Worm (Caenorhabditis elegans) whole organism, L4 larva: ENCODE measurements around the gene cdh-7.

Experiments
- Y48G9A.11 ChIP-seq: fragments of 200-800 bp; sonication (Bioruptor generic); IDR thresholded peaks from 2 replicates; pipeline ENCODE4 v1.3.6; 2022; ENCODE audit warnings: missing genetic modification reagents, missing genetic modification characterization, missing compliant biosample characterization
- Y75B8A.6 ChIP-seq: fragments of 200-800 bp; sonication (Bioruptor generic); IDR thresholded peaks from 2 replicates; pipeline ENCODE4 v1.3.6; 2022; ENCODE audit warnings: missing genetic modification reagents, missing genetic modification characterization, missing compliant biosample characterization
- ZK337.2 ChIP-seq: fragments of 200-800 bp; sonication (Bioruptor generic); IDR thresholded peaks from 2 replicates; pipeline ENCODE4 v1.3.6; 2022; ENCODE audit warnings: missing genetic modification reagents, missing genetic modification characterization, missing compliant biosample characterization
- ZK546.5 ChIP-seq, 2 experiments: sonication (generic microtip); optimal IDR thresholded peaks; 2 replicates each; lab custom pipeline; 2017; ENCODE audit warnings: missing biosample characterization in 2 of 2, missing genetic modification characterization in 2 of 2
- aha-1 ChIP-seq: fragments of 150-350 bp; peaks from one replicate; lab custom pipeline; 2014; ENCODE audit warnings: missing biosample characterization, missing genetic modification characterization
- ama-1 ChIP-seq: fragments of 150-350 bp; optimal IDR thresholded peaks from 2 replicates; lab custom pipeline; 2014; ENCODE audit warnings: inconsistent platforms, mixed read lengths
- ceh-28 ChIP-seq: fragments of 150-350 bp; optimal IDR thresholded peaks from 2 replicates; lab custom pipeline; 2014; ENCODE audit warnings: missing biosample characterization, missing genetic modification reagents, missing genetic modification characterization
- ceh-82 ChIP-seq: sonication (generic microtip); optimal IDR thresholded peaks from 2 replicates; lab custom pipeline; 2017; ENCODE audit warnings: missing biosample characterization, missing genetic modification characterization
- ces-1 ChIP-seq: fragments of 150-350 bp; sonication (generic microtip); optimal IDR thresholded peaks from 4 replicates; lab custom pipeline; 2014; ENCODE audit warnings: missing biosample characterization, missing genetic modification reagents, missing genetic modification characterization
- ctbp-1 ChIP-seq: fragments of 200-800 bp; sonication (Bioruptor generic); IDR thresholded peaks from 2 replicates; pipeline ENCODE4 v1.3.6; 2022; ENCODE audit warnings: missing genetic modification reagents, missing genetic modification characterization, missing compliant biosample characterization
- daf-16 ChIP-seq, 3 experiments: sonication (generic microtip); optimal IDR thresholded peaks; 2 replicates each; lab custom pipeline; 2016 to 2017; ENCODE audit warnings: missing genetic modification characterization in 3 of 3, missing genetic modification reagents in 3 of 3, mild to moderate bottlenecking in 2 of 3, missing compliant biosample characterization in 2 of 3, missing biosample characterization in 1 of 3, moderate library complexity in 1 of 3
- dmd-6 ChIP-seq: fragments of 200-800 bp; sonication (Bioruptor generic); IDR thresholded peaks from 2 replicates; pipeline ENCODE4 v1.3.6; 2022; ENCODE audit warnings: missing genetic modification reagents, missing genetic modification characterization, missing compliant biosample characterization
- dmd-8 ChIP-seq: fragments of 200-800 bp; sonication (Bioruptor generic); IDR thresholded peaks from 2 replicates; pipeline ENCODE4 v1.3.6; 2022; ENCODE audit warnings: missing genetic modification characterization, missing compliant biosample characterization
- dve-1 ChIP-seq: sonication (generic microtip); optimal IDR thresholded peaks from 2 replicates; lab custom pipeline; 2017; ENCODE audit warnings: antibody characterized with exemption, mild to moderate bottlenecking, missing genetic modification characterization, missing compliant biosample characterization; ENCODE audit not compliant: insufficient read depth
- egl-43 ChIP-seq: fragments of 200-800 bp; sonication (Bioruptor generic); IDR thresholded peaks from 2 replicates; pipeline ENCODE4 v1.3.6; 2022; ENCODE audit warnings: missing genetic modification reagents, missing genetic modification characterization, missing compliant biosample characterization
- fkh-10 ChIP-seq: fragments of 150-350 bp; optimal IDR thresholded peaks from 2 replicates; lab custom pipeline; 2014; ENCODE audit warnings: missing biosample characterization, missing genetic modification reagents, missing genetic modification characterization
- gei-8 ChIP-seq: fragments of 200-800 bp; sonication (Bioruptor generic); optimal IDR thresholded peaks from 2 replicates; lab custom pipeline; 2018; ENCODE audit warnings: mild to moderate bottlenecking, missing genetic modification characterization, missing compliant biosample characterization
- hif-1 ChIP-seq, 2 experiments: sonication (generic microtip); optimal IDR thresholded peaks; 2 replicates each; lab custom pipeline; 2016 to 2017; ENCODE audit warnings: missing compliant biosample characterization in 2 of 2, missing genetic modification characterization in 2 of 2, missing genetic modification reagents in 2 of 2, missing genotype in 2 of 2, mild to moderate bottlenecking in 1 of 2
- hlh-11 ChIP-seq: fragments of 200-800 bp; sonication (Bioruptor generic); optimal IDR thresholded peaks from 2 replicates; lab custom pipeline; 2018; ENCODE audit warnings: mild to moderate bottlenecking, missing genetic modification characterization, missing compliant biosample characterization
- hlh-30 ChIP-seq: sonication (generic microtip); optimal IDR thresholded peaks from 2 replicates; lab custom pipeline; 2017; ENCODE audit warnings: antibody characterized with exemption, mild to moderate bottlenecking, missing genetic modification characterization, missing compliant biosample characterization; ENCODE audit not compliant: insufficient read depth
- lin-13 ChIP-seq: fragments of 150-350 bp; optimal IDR thresholded peaks from 2 replicates; lab custom pipeline; 2014; ENCODE audit warnings: missing biosample characterization, missing genetic modification reagents, missing genetic modification characterization
- lin-38 ChIP-seq: fragments of 200-800 bp; sonication (Bioruptor generic); IDR thresholded peaks from 2 replicates; pipeline ENCODE4 v1.3.6; 2022; ENCODE audit warnings: missing genetic modification reagents, missing genetic modification characterization, missing compliant biosample characterization
- lsy-2 ChIP-seq, 2 experiments: fragments of 150-350 bp in 1 of 2; sonication (generic microtip) in 1 of 2; optimal IDR thresholded peaks; 2 replicates each; lab custom pipeline; 2014 to 2017; ENCODE audit warnings: missing biosample characterization in 2 of 2, missing genetic modification characterization in 2 of 2
- madf-9 ChIP-seq: fragments of 200-800 bp; sonication (Bioruptor generic); conservative IDR thresholded peaks from 2 replicates; pipeline ENCODE4 v1.3.6; 2022; ENCODE audit warnings: missing genetic modification reagents, missing genetic modification characterization, missing compliant biosample characterization
- mdt-29 ChIP-seq: fragments of 200-800 bp; sonication (Bioruptor generic); IDR thresholded peaks from 2 replicates; pipeline ENCODE4 v1.3.6; 2022; ENCODE audit warnings: missing genetic modification reagents, missing genetic modification characterization, missing compliant biosample characterization
- mep-1 ChIP-seq: fragments of 150-350 bp; sonication (generic microtip); optimal IDR thresholded peaks from 3 replicates; lab custom pipeline; 2014; ENCODE audit warnings: missing biosample characterization, missing genetic modification characterization
- mes-2 ChIP-seq: sonication (generic microtip); optimal IDR thresholded peaks from 2 replicates; lab custom pipeline; 2016; ENCODE audit warnings: missing genotype, mild to moderate bottlenecking, missing genetic modification characterization, missing compliant biosample characterization; ENCODE audit not compliant: poor library complexity, severe bottlenecking
- nhr-102 ChIP-seq: sonication (generic microtip); optimal IDR thresholded peaks from 2 replicates; lab custom pipeline; 2016; ENCODE audit warnings: mild to moderate bottlenecking, missing genetic modification characterization, moderate library complexity, missing compliant biosample characterization
- nhr-111 ChIP-seq: fragments of 200-800 bp; sonication (Bioruptor generic); optimal IDR thresholded peaks from 2 replicates; lab custom pipeline; 2018; ENCODE audit warnings: mild to moderate bottlenecking, missing genetic modification characterization, missing compliant biosample characterization
- nhr-28 ChIP-seq: fragments of 150-350 bp; optimal IDR thresholded peaks from 2 replicates; lab custom pipeline; 2014; ENCODE audit warnings: missing biosample characterization, missing genetic modification characterization
- nhr-41 ChIP-seq: fragments of 200-800 bp; sonication (Bioruptor generic); IDR thresholded peaks from 2 replicates; pipeline ENCODE4 v1.3.6; 2022; ENCODE audit warnings: missing genetic modification reagents, missing genetic modification characterization, missing compliant biosample characterization
- nhr-48 ChIP-seq: sonication (generic microtip); optimal IDR thresholded peaks from 2 replicates; lab custom pipeline; 2016; ENCODE audit warnings: mild to moderate bottlenecking, missing genetic modification characterization, missing compliant biosample characterization
- nhr-77 ChIP-seq: fragments of 150-350 bp; optimal IDR thresholded peaks from 2 replicates; lab custom pipeline; 2014; ENCODE audit warnings: missing biosample characterization, missing genetic modification characterization
- pha-4 ChIP-seq, 2 experiments: fragments of 150-350 bp in 1 of 2; fragments of 200-800 bp in 1 of 2; sonication (Bioruptor generic) in 1 of 2; IDR thresholded peaks in 1 of 2; optimal IDR thresholded peaks in 1 of 2; 2 replicates each; pipeline versions ENCODE4 v1.3.6 to Lab custom; 2014 to 2022; ENCODE audit warnings: missing genetic modification characterization in 2 of 2, missing genetic modification reagents in 2 of 2, missing biosample characterization in 1 of 2, missing compliant biosample characterization in 1 of 2
- php-3 ChIP-seq: fragments of 200-800 bp; sonication (Bioruptor generic); IDR thresholded peaks from 2 replicates; pipeline ENCODE4 v1.3.6; 2022; ENCODE audit warnings: missing genetic modification reagents, missing genetic modification characterization, missing compliant biosample characterization
- pqm-1 ChIP-seq: sonication (generic microtip); optimal IDR thresholded peaks from 2 replicates; lab custom pipeline; 2017; ENCODE audit warnings: missing biosample characterization, missing genetic modification characterization
- rbr-2 ChIP-seq: sonication (generic microtip); optimal IDR thresholded peaks from 2 replicates; lab custom pipeline; 2016; ENCODE audit warnings: missing genotype, missing genetic modification characterization, missing compliant biosample characterization
- skn-1 ChIP-seq: fragments of 150-350 bp; optimal IDR thresholded peaks from 2 replicates; lab custom pipeline; 2014; ENCODE audit warnings: missing biosample characterization, missing genetic modification characterization
- snpc-4 ChIP-seq: fragments of 150-350 bp; optimal IDR thresholded peaks from 2 replicates; lab custom pipeline; 2014; ENCODE audit warnings: missing biosample characterization, missing genetic modification characterization
- ztf-11 ChIP-seq: fragments of 150-350 bp; optimal IDR thresholded peaks from 2 replicates; lab custom pipeline; 2014; ENCODE audit warnings: missing biosample characterization, missing genetic modification characterization

The cdh-7 gene

DNA sequence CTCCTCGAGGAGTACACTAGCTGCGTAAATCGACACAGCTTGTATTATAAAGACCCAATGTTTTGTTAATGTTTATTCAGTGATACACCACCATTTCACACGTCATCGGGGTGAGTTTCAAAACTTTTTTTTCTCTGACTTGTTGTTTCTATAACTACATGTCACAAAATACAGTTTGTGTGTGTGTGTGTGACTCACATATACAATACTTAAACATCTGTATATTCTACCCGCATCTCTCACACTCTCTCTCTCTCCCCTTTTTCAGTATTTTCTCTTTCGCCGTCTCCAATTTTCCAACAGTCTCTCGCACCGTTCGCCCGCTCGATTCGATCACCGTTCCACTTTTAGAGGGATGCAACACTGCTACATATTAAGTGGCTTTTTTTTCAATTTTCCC is 31.6 kb upstream of the cdh-7 start (continued):
- TF ChIP-seq nhr-48, result no peak
- TF ChIP-seq ctbp-1 (GFP tag; lab: Robert Waterston, UW), result no peak
- TF ChIP-seq, all 104 proteins: peak for 21

- TF ChIP-seq skn-1 (tag; lab: Kevin White, UChicago) (no peak), pha-4 (GFP tag; IDR thresholded peaks at IDR 0.05; lab: Robert Waterston, UW) (no peak), pha-4 (tag; optimal IDR thresholded peaks at IDR 0.05; lab: Kevin White, UChicago) (peak; percentile 14)
These were observed 30.8 kb upstream of the cdh-7 start, which contains the start of gene osta-3 for ce11 chrII:14812231-14812630. osta-3 (plus strand) TSS chrII:14812531.

DNA sequence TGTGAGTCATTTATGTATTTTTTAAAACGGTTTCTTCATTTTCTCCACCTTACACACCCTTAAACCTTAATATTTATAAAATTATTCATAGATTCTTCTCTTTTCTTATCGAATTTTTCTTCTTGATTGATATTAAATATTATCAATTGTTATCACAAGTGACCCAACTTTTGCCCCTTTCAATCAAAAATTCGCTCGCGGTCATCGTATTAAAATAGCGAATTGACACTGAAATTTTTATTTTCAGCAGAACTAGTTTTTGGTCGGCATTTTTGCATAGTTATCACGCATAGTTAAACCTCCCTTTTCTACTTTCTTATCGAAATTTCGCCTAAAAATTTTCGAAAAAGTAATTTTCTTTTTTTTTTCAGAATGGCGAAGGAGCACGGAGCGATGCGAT is 30.4 kb upstream of the cdh-7 start:
- TF ChIP-seq ama-1 (lab: Kevin White, UChicago), result no peak
- TF ChIP-seq nhr-102, result peak; percentile 11
- no peak for TF ChIP-seq Y75B8A.6 (GFP tag; lab: Robert Waterston, UW)
- peak; percentile 76 for TF ChIP-seq pqm-1 (tag; lab: Kevin White, UChicago)
- TF ChIP-seq dmd-6 (GFP tag; lab: Robert Waterston, UW), result peak; percentile 91
- no peak for TF ChIP-seq daf-16 (GFP tag; optimal IDR thresholded peaks at IDR 0.05; lab: Kevin White, UChicago)
- TF ChIP-seq daf-16 (tag; optimal IDR thresholded peaks at IDR 0.05; lab: Kevin White, UChicago), result peak; percentile 70
- no peak for TF ChIP-seq ces-1
- TF ChIP-seq madf-9 (GFP tag; lab: Robert Waterston, UW), result no peak
- TF ChIP-seq snpc-4 (tag; lab: Kevin White, UChicago), result no peak
- TF ChIP-seq ZK337.2, result no peak
- TF ChIP-seq nhr-28, result peak; percentile 89
- TF ChIP-seq nhr-41, result peak; percentile 86; the same call in 1 of the 2 replicates
- TF ChIP-seq php-3 (GFP tag; lab: Robert Waterston, UW), result peak; percentile 84
- peak; percentile 73 for TF ChIP-seq hlh-11
- no peak for TF ChIP-seq fkh-10 (GFP tag; lab: Kevin White, UChicago)
- peak; percentile 71 for TF ChIP-seq dve-1 (tag; lab: Kevin White, UChicago)
- TF ChIP-seq nhr-77 (tag; lab: Kevin White, UChicago), result peak; percentile 97

- TF ChIP-seq nhr-111 (GFP tag; lab: Kevin White, UChicago) (no peak), dmd-6 (GFP tag; lab: Robert Waterston, UW) (no peak), aha-1 (peak; percentile 9), mdt-29 (GFP tag; lab: Robert Waterston, UW) (no peak), Y48G9A.11 (peak; percentile 91)
These were observed 29.9 kb upstream of the cdh-7 start for ce11 chrII:14813106-14813505.

DNA sequence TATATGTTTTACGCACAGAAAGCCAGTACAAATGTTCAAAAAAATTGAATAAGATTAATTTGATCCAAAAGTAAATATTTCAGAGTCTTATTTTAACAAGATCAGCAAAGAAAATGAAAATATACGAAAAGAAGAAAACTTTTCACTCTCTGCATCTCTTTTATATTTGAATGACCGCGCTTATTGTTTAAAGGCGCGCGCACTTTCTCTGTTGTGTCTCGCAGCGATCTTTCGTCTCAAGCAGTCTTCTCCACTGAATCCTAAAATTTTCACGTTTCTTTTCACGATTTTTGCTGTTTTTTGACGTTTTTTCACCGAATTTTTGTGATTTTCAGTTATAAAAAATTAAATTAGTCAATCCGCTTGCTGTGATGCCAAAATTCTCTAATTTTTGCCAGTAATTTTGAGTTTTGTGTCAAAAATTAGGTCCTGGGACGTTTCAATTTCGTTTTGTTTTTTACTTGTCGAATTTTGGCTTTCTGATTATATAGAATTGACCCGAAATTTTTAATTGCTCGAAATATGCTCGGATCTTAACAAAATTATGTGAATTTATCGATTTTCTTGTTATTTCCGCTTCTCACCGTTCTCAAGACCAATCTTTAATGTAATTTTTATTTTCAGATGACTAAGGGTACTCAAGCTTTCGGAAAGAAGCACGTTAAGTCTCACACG is 28.0 kb upstream of the cdh-7 start, which contains the start of gene W01D2.1:
TSS of gene W01D2.1 (plus strand) at position 625 of the 675 bp plus-strand sequence.
- TF ChIP-seq ZK546.5 (tag; optimal IDR thresholded peaks at IDR 0.05; lab: Kevin White, UChicago) (no peak), dmd-6 (GFP tag; lab: Robert Waterston, UW) (peak; percentile 30; the same call in 1 of the 2 replicates), lin-38 (GFP tag; lab: Robert Waterston, UW) (peak; percentile 57), nhr-28 (peak; percentile 35), ama-1 (lab: Kevin White, UChicago) (peak; percentile 47), hif-1 (tag; optimal IDR thresholded peaks at IDR 0.05; lab: Kevin White, UChicago) (peak in 1 of 2 experiments; percentile 44), lsy-2 (tag; optimal IDR thresholded peaks at IDR 0.05; lab: Kevin White, UChicago) (peak in 1 of 2 experiments; percentile 86), mdt-29 (GFP tag; lab: Robert Waterston, UW) (no peak), gei-8 (GFP tag; lab: Kevin White, UChicago) (no peak), ceh-82 (tag; lab: Kevin White, UChicago) (no peak), rbr-2 (peak; percentile 18), nhr-77 (tag; lab: Kevin White, UChicago) (peak; percentile 75), mep-1 (peak; percentile 62), hlh-30 (peak; percentile 74), pha-4 (GFP tag; IDR thresholded peaks at IDR 0.05; lab: Robert Waterston, UW) (0 out of 2 replicates have a peak, but pooled peaks have one; percentile 18), pha-4 (tag; optimal IDR thresholded peaks at IDR 0.05; lab: Kevin White, UChicago) (peak; percentile 84), ces-1 (no peak), daf-16 (GFP tag; optimal IDR thresholded peaks at IDR 0.05; lab: Kevin White, UChicago) (no peak), daf-16 (tag; optimal IDR thresholded peaks at IDR 0.05; lab: Kevin White, UChicago) (no peak), ceh-28 (no peak), lin-13 (GFP tag; lab: Kevin White, UChicago) (peak; percentile 57), egl-43 (no peak), mes-2 (tag; lab: Kevin White, UChicago) (peak; percentile 68), ztf-11 (tag; lab: Kevin White, UChicago) (no peak), dmd-8 (no peak)
